Worm (Caenorhabditis elegans): ENCODE data around the gene C34D10.1.

Gene C34D10.1

ce11 chrX:7990282-7990681 is 39.0 kb upstream of the C34D10.1 start (continued):
- TF ChIP-seq nhr-48 (tag; optimal IDR thresholded peaks at IDR 0.05) (peak; percentile 60), gei-8 (GFP tag; optimal IDR thresholded peaks at IDR 0.05) (no peak), hlh-11 (tag; optimal IDR thresholded peaks at IDR 0.05) (peak; percentile 36), mxl-3 (GFP tag; optimal IDR thresholded peaks at IDR 0.05) (no peak), ztf-11 (tag; optimal IDR thresholded peaks at IDR 0.05) (no peak), jun-1 (tag; optimal IDR thresholded peaks at IDR 0.05) (no peak), spr-1 (tag; optimal IDR thresholded peaks at IDR 0.05) (no peak), saeg-2 (GFP tag; IDR thresholded peaks at IDR 0.05) (no peak), daf-16 (GFP tag; optimal IDR thresholded peaks at IDR 0.05) (no peak), daf-16 (tag; optimal IDR thresholded peaks at IDR 0.05) (no peak), dmd-8 (GFP tag; IDR thresholded peaks at IDR 0.05) (no peak), F26F4.8 (GFP tag; conservative IDR thresholded peaks at IDR 0.05) (no peak), nhr-76 (tag; optimal IDR thresholded peaks at IDR 0.05) (peak; percentile 45), dmd-6 (GFP tag; IDR thresholded peaks at IDR 0.05) (peak; percentile 54; the same call in 1 of the 2 replicates), fos-1 (tag; optimal IDR thresholded peaks at IDR 0.05) (no peak), mdl-1 (tag; optimal IDR thresholded peaks at IDR 0.05) (peak in 1 of 2 experiments; percentile 50)

- TF ChIP-seq R02D3.7 (tag; optimal IDR thresholded peaks at IDR 0.05) = no peak
- no peak for TF ChIP-seq mes-2 (tag; optimal IDR thresholded peaks at IDR 0.05; ENCODE audit: poor library complexity, severe bottlenecking)
- TF ChIP-seq mdt-29 (GFP tag; IDR thresholded peaks at IDR 0.05) = no peak
- TF ChIP-seq sdz-12 (GFP tag; optimal IDR thresholded peaks at IDR 0.05) = no peak
- TF ChIP-seq ces-1 (GFP tag; optimal IDR thresholded peaks at IDR 0.05) = no peak
- peak; percentile 83 for TF ChIP-seq aha-1 (tag)
- no peak for TF ChIP-seq lin-38 (GFP tag; IDR thresholded peaks at IDR 0.05)
- TF ChIP-seq rbr-2 (tag; optimal IDR thresholded peaks at IDR 0.05) = no peak
Measured at ce11 chrX:7992102-7992501, 37.2 kb upstream of the C34D10.1 start.

ce11 chrX:7994486-7994885 is 34.8 kb upstream of the C34D10.1 start:
- peak in 1 of 2 experiments; percentile 92 for TF ChIP-seq unc-62 (GFP tag; optimal IDR thresholded peaks at IDR 0.05 in 1 of 2)
- TF ChIP-seq unc-62 (tag; optimal IDR thresholded peaks at IDR 0.05) = no peak
- TF ChIP-seq nhr-77 (tag; optimal IDR thresholded peaks at IDR 0.05) = no peak

DNA sequence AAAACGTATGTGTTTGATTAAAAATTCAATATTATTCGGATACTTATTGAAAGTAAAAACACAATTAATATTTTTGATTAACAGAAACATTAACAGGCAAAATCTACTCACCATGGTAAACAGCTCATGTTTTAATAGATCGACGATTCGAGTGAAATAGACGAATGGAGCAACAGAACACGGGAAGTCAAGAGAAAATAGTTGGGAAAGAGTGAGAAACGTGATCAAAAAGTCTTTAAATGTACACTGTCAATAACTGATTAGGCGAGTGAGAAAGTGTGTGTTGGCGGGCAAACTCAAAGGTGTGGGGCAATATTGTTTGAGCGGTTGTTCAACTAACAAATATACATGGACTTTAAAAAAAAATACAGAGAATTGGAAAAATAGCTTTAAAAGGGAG is 31.3 kb upstream of the C34D10.1 start, which contains the start of gene sdpn-1:
Gene sdpn-1, minus strand, starts transcription at position 262 of the 400 bp plus-strand sequence.
- TF ChIP-seq nhr-28 (tag; optimal IDR thresholded peaks at IDR 0.05) (peak; percentile 29), hlh-30 (tag; optimal IDR thresholded peaks at IDR 0.05; ENCODE audit: insufficient read depth) (peak; percentile 37), unc-39 (tag; optimal IDR thresholded peaks at IDR 0.05) (no peak), dve-1 (tag; optimal IDR thresholded peaks at IDR 0.05; ENCODE audit: insufficient read depth) (peak; percentile 4), dmd-6 (GFP tag; IDR thresholded peaks at IDR 0.05) (peak; percentile 20; the same call in 1 of the 2 replicates), hlh-11 (tag; optimal IDR thresholded peaks at IDR 0.05) (peak; percentile 33), pqm-1 (tag; optimal IDR thresholded peaks at IDR 0.05) (peak; percentile 43), daf-16 (GFP tag; optimal IDR thresholded peaks at IDR 0.05) (no peak), daf-16 (tag; optimal IDR thresholded peaks at IDR 0.05) (peak; percentile 98), aha-1 (tag) (peak; percentile 6), nhr-77 (tag; optimal IDR thresholded peaks at IDR 0.05) (peak; percentile 18), zip-2 (tag; optimal IDR thresholded peaks at IDR 0.05) (no peak), snpc-1.2 (GFP tag; IDR thresholded peaks at IDR 0.05) (no peak)

ce11 chrX:7998942-7999341 is 30.3 kb upstream of the C34D10.1 start:
- TF ChIP-seq unc-62 (GFP tag; optimal IDR thresholded peaks at IDR 0.05 in 1 of 2) = peak in 1 of 2 experiments; percentile 37
- no peak for TF ChIP-seq unc-62 (tag; optimal IDR thresholded peaks at IDR 0.05)
- TF ChIP-seq nhr-10 (tag; optimal IDR thresholded peaks at IDR 0.05) = no peak
